Fruit fly (Drosophila melanogaster) whole organism, prepupa: ENCODE results near the gene Kmn1.

Experiments
- CG10631 ChIP-seq: fragments of 200-800 bp; sonication (Bioruptor generic); optimal IDR thresholded peaks from 2 replicates; lab custom pipeline; 2016; ENCODE audit warnings: missing biosample characterization, missing genetic modification characterization
- CG10669 ChIP-seq: fragments of 200-800 bp; sonication (Bioruptor generic); optimal IDR thresholded peaks from 3 replicates; lab custom pipeline; 2018; ENCODE audit warnings: missing biosample characterization, mild to moderate bottlenecking, missing genetic modification characterization, moderate library complexity
- CG11294 ChIP-seq: fragments of 200-800 bp; sonication (Bioruptor generic); IDR thresholded peaks from 2 replicates; pipeline ENCODE4 v1.3.6; 2022; ENCODE audit warnings: missing biosample characterization, missing genetic modification characterization
- CG11762 ChIP-seq: fragments of 200-800 bp; sonication (Bioruptor generic); optimal IDR thresholded peaks from 3 replicates; lab custom pipeline; 2016; ENCODE audit warnings: missing biosample characterization, missing genetic modification characterization; ENCODE audit not compliant: insufficient read depth
- CG11902 ChIP-seq: fragments of 200-800 bp; sonication (Bioruptor generic); optimal IDR thresholded peaks from 3 replicates; lab custom pipeline; 2016; ENCODE audit warnings: missing biosample characterization, missing genetic modification characterization
- CG15336 ChIP-seq: fragments of 200-800 bp; sonication (Bioruptor generic); IDR thresholded peaks from 2 replicates; pipeline ENCODE4 v1.3.6; 2022; ENCODE audit warnings: missing biosample characterization, missing genetic modification characterization
- CG16779 ChIP-seq: fragments of 200-800 bp; sonication (Bioruptor generic); optimal IDR thresholded peaks from 3 replicates; lab custom pipeline; 2017; ENCODE audit warnings: missing biosample characterization, mild to moderate bottlenecking, missing genetic modification characterization
- CG3032 ChIP-seq: fragments of 200-800 bp; optimal IDR thresholded peaks from 2 replicates; lab custom pipeline; 2019; ENCODE audit warnings: missing biosample characterization, mild to moderate bottlenecking, missing genetic modification characterization, moderate library complexity
- CG31627 ChIP-seq: fragments of 200-800 bp; sonication (Bioruptor generic); optimal IDR thresholded peaks from 3 replicates; lab custom pipeline; 2016; ENCODE audit warnings: missing biosample characterization, missing genetic modification characterization
- CG32006 ChIP-seq: fragments of 200-800 bp; sonication (Bioruptor generic); optimal IDR thresholded peaks from 3 replicates; lab custom pipeline; 2017; ENCODE audit warnings: missing biosample characterization, mild to moderate bottlenecking, missing genetic modification characterization
- CG34406 ChIP-seq: fragments of 200-800 bp; sonication (Bioruptor generic); optimal IDR thresholded peaks from 3 replicates; lab custom pipeline; 2016; ENCODE audit warnings: missing biosample characterization, missing genetic modification characterization
- CG3919 ChIP-seq: fragments of 200-800 bp; sonication (Bioruptor generic); optimal IDR thresholded peaks from 3 replicates; lab custom pipeline; 2016; ENCODE audit warnings: missing biosample characterization, missing genetic modification characterization
- CG6163 ChIP-seq: fragments of 200-800 bp; sonication (Bioruptor generic); IDR thresholded peaks from 3 replicates; pipeline ENCODE4 v1.3.6; 2022; ENCODE audit warnings: missing biosample characterization, missing genetic modification characterization
- CG6276 ChIP-seq: fragments of 200-800 bp; sonication (Bioruptor generic); optimal IDR thresholded peaks from 2 replicates; lab custom pipeline; 2017; ENCODE audit warnings: missing biosample characterization, mild to moderate bottlenecking, missing genetic modification characterization
- CG6808 ChIP-seq: fragments of 200-800 bp; sonication (Bioruptor generic); optimal IDR thresholded peaks from 3 replicates; lab custom pipeline; 2017; ENCODE audit warnings: missing biosample characterization, missing genetic modification characterization, mild to moderate bottlenecking, moderate library complexity, missing genetic modification reagents
- CG6854 ChIP-seq: fragments of 200-800 bp; sonication (Bioruptor generic); optimal IDR thresholded peaks from 2 replicates; lab custom pipeline; 2017; ENCODE audit warnings: missing biosample characterization, mild to moderate bottlenecking, missing genetic modification characterization
- CG7368 ChIP-seq: fragments of 200-800 bp; sonication (Bioruptor generic); optimal IDR thresholded peaks from 3 replicates; lab custom pipeline; 2016; ENCODE audit warnings: missing biosample characterization, missing genetic modification characterization
- CG8319 ChIP-seq: fragments of 200-800 bp; sonication (Bioruptor generic); optimal IDR thresholded peaks from 3 replicates; lab custom pipeline; 2016; ENCODE audit warnings: missing biosample characterization, missing genetic modification characterization
- CG8632 ChIP-seq: fragments of 200-800 bp; sonication (Bioruptor generic); optimal IDR thresholded peaks from 3 replicates; lab custom pipeline; 2016; ENCODE audit warnings: missing biosample characterization, missing genetic modification characterization
- CG9139 ChIP-seq: fragments of 200-800 bp; sonication (Bioruptor generic); optimal IDR thresholded peaks from 3 replicates; lab custom pipeline; 2017; ENCODE audit warnings: missing biosample characterization, mild to moderate bottlenecking, missing genetic modification characterization
- Eip75B ChIP-seq: fragments of 200-800 bp; sonication (Bioruptor generic); optimal IDR thresholded peaks from 3 replicates; lab custom pipeline; 2016; ENCODE audit warnings: missing biosample characterization, missing genetic modification characterization
- Eip78C ChIP-seq: fragments of 200-800 bp; sonication (Bioruptor generic); peaks from one replicate; lab custom pipeline; 2016; ENCODE audit warnings: missing biosample characterization, missing genetic modification characterization
- Eip93F ChIP-seq: fragments of 200-800 bp; sonication (Bioruptor generic); optimal IDR thresholded peaks from 2 replicates; lab custom pipeline; 2016; ENCODE audit warnings: missing biosample characterization, mild to moderate bottlenecking, missing genetic modification characterization
- Ets96B ChIP-seq: fragments of 200-800 bp; optimal IDR thresholded peaks from 2 replicates; lab custom pipeline; 2019; ENCODE audit warnings: missing biosample characterization, mild to moderate bottlenecking, missing genetic modification characterization, moderate library complexity
- Gug ChIP-seq: fragments of 200-800 bp; sonication (Bioruptor generic); IDR thresholded peaks from 2 replicates; pipeline ENCODE4 v1.3.6; 2022; ENCODE audit warnings: missing biosample characterization, missing genetic modification characterization
- Hr38 ChIP-seq: sonication (Bioruptor generic); optimal IDR thresholded peaks from 2 replicates; lab custom pipeline; 2016; ENCODE audit warnings: missing biosample characterization, missing genetic modification characterization
- Hr39 ChIP-seq: fragments of 200-800 bp; sonication (Bioruptor generic); optimal IDR thresholded peaks from 2 replicates; lab custom pipeline; 2016; ENCODE audit warnings: missing biosample characterization, missing genetic modification characterization
- Lpt ChIP-seq: fragments of 200-800 bp; sonication (Bioruptor generic); optimal IDR thresholded peaks from 3 replicates; lab custom pipeline; 2016; ENCODE audit warnings: missing biosample characterization, missing genetic modification characterization
- Smox ChIP-seq: fragments of 200-800 bp; sonication (Bioruptor generic); optimal IDR thresholded peaks from 3 replicates; lab custom pipeline; 2016; ENCODE audit warnings: missing biosample characterization, missing genetic modification characterization
- achi ChIP-seq: fragments of 200-800 bp; sonication (Bioruptor generic); optimal IDR thresholded peaks from 3 replicates; lab custom pipeline; 2016; ENCODE audit warnings: missing biosample characterization, missing genetic modification characterization
- acj6 ChIP-seq: fragments of 200-800 bp; sonication (Bioruptor generic); optimal IDR thresholded peaks from 3 replicates; lab custom pipeline; 2016; ENCODE audit warnings: missing biosample characterization, missing genetic modification characterization
- cyc ChIP-seq: fragments of 200-800 bp; sonication (Bioruptor generic); optimal IDR thresholded peaks from 3 replicates; lab custom pipeline; 2016; ENCODE audit warnings: missing biosample characterization, missing genetic modification characterization
- dac ChIP-seq: fragments of 200-800 bp; sonication (Bioruptor generic); optimal IDR thresholded peaks from 2 replicates; lab custom pipeline; 2017; ENCODE audit warnings: missing biosample characterization, mild to moderate bottlenecking, missing genetic modification characterization
- dsx ChIP-seq: fragments of 200-800 bp; optimal IDR thresholded peaks from 3 replicates; lab custom pipeline; 2019; ENCODE audit warnings: missing biosample characterization, mild to moderate bottlenecking, missing genetic modification characterization, moderate library complexity; ENCODE audit not compliant: poor library complexity, severe bottlenecking
- eg ChIP-seq: fragments of 200-800 bp; sonication (Bioruptor generic); IDR thresholded peaks from 3 replicates; pipeline ENCODE4 v1.3.6; 2022; ENCODE audit warnings: missing biosample characterization, missing genetic modification characterization
- esn ChIP-seq: fragments of 200-800 bp; sonication (Bioruptor generic); optimal IDR thresholded peaks from 2 replicates; lab custom pipeline; 2016; ENCODE audit warnings: missing biosample characterization, mild to moderate bottlenecking, missing genetic modification characterization, moderate library complexity
- fd59A ChIP-seq: fragments of 200-800 bp; sonication (Bioruptor generic); optimal IDR thresholded peaks from 2 replicates; lab custom pipeline; 2017; ENCODE audit warnings: missing biosample characterization, mild to moderate bottlenecking, missing genetic modification characterization, missing genetic modification reagents
- lz ChIP-seq: fragments of 200-800 bp; sonication (Bioruptor generic); optimal IDR thresholded peaks from 3 replicates; lab custom pipeline; 2016; ENCODE audit warnings: missing biosample characterization, missing genetic modification characterization
- net ChIP-seq: fragments of 200-800 bp; sonication (Bioruptor generic); optimal IDR thresholded peaks from 3 replicates; lab custom pipeline; 2016; ENCODE audit warnings: missing biosample characterization, missing genetic modification characterization
- salr ChIP-seq, 2 experiments: fragments of 200-800 bp; sonication (Bioruptor generic); optimal IDR thresholded peaks; 3 replicates each; lab custom pipeline; 2016 to 2018; ENCODE audit warnings: missing biosample characterization in 2 of 2, missing genetic modification characterization in 2 of 2, mild to moderate bottlenecking in 1 of 2
- spab ChIP-seq: fragments of 200-800 bp; sonication (Bioruptor generic); optimal IDR thresholded peaks from 2 replicates; lab custom pipeline; 2017; ENCODE audit warnings: missing biosample characterization, mild to moderate bottlenecking, missing genetic modification characterization, missing genetic modification reagents
- svp ChIP-seq: fragments of 200-800 bp; sonication (Bioruptor generic); peaks from one replicate; lab custom pipeline; 2016; ENCODE audit warnings: missing biosample characterization, missing genetic modification characterization
- topi ChIP-seq: fragments of 200-800 bp; sonication (Bioruptor generic); optimal IDR thresholded peaks from 3 replicates; lab custom pipeline; 2016; ENCODE audit warnings: missing biosample characterization, missing genetic modification characterization
- vri ChIP-seq: fragments of 200-800 bp; sonication (Bioruptor generic); optimal IDR thresholded peaks from 3 replicates; lab custom pipeline; 2016; ENCODE audit warnings: missing biosample characterization, mild to moderate bottlenecking, missing genetic modification characterization

Gene Kmn1

DNA sequence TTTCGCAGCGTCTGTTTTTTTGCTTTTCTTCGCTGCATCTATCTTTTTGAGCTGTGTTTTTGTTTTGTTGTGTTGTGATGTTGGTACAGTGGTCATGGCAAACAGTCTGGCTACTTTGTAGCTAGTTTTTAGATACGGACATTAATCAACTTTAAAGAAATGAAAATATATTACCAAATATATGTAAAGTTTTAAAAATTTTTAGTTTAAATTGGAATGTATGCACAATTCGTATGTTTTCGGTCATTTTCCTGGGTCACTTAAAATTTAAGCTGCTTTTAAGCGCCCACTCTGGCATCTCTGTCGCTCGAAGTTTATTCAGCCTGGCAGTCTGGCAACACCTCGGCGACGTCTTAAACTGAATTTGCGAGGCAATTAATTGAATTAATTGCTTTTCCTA, 4.3 kb upstream of the Kmn1 start, which contains the start of gene CG11695 (continued):
- peak; percentile 4 for TF ChIP-seq CG9139 (GFP tag; lab: Kevin White, UChicago)
- peak; percentile 55 for TF ChIP-seq CG15336 (GFP tag; lab: Robert Waterston, UW)
- peak; percentile 52 for TF ChIP-seq dsx (GFP tag; lab: Kevin White, UChicago)
- TF ChIP-seq svp (GFP tag; lab: Kevin White, UChicago) = peak; percentile 84
- no peak for TF ChIP-seq CG6276
- TF ChIP-seq CG10669 (GFP tag; lab: Kevin White, UChicago) = peak; percentile 62
- peak; percentile 65 for TF ChIP-seq cyc (GFP tag; lab: Kevin White, UChicago)
- TF ChIP-seq salr (GFP tag; optimal IDR thresholded peaks at IDR 0.05; lab: Kevin White, UChicago) = peak in 1 of 2 experiments; percentile 44
- TF ChIP-seq CG3032 (tag; lab: Kevin White, UChicago) = peak; percentile 77
- no peak for TF ChIP-seq Hr38 (GFP tag; lab: Kevin White, UChicago)
- peak; percentile 32; the same call in 1 of the 2 replicates for TF ChIP-seq Gug (GFP tag; lab: Robert Waterston, UW)
- TF ChIP-seq CG8319 (GFP tag; lab: Kevin White, UChicago) = no peak
- peak; percentile 70 for TF ChIP-seq lz (GFP tag; lab: Kevin White, UChicago)
- TF ChIP-seq CG11902 (GFP tag; lab: Kevin White, UChicago) = peak; percentile 48

DNA sequence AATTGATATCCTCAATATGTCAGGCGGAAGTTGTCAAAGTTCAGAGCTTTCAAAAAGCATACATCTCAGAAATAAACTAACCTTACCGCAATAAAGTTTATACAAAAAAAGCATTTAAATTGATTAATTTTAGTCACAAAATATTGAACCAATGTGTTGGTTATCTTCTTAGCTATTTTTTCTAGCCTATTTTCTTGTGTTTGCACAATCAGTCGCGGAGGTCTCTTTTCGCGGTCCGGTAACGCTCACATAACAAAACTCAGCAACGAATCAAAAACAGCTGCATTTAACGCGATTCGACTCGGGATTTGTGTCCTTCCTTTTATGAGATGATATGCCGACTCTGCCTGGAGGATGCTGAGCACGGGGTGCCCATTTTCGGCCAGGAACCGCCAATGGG, 1.3 kb upstream of the Kmn1 start, which contains the start of gene CG11696:
Gene CG11696, plus strand, starts transcription at position 203 of the 400 bp plus-strand sequence.
- TF ChIP-seq lz (GFP tag; lab: Kevin White, UChicago) = no peak
- peak; percentile 37 for TF ChIP-seq Eip78C (GFP tag; lab: Kevin White, UChicago)
- TF ChIP-seq CG10631 (GFP tag; lab: Kevin White, UChicago) = no peak

DNA sequence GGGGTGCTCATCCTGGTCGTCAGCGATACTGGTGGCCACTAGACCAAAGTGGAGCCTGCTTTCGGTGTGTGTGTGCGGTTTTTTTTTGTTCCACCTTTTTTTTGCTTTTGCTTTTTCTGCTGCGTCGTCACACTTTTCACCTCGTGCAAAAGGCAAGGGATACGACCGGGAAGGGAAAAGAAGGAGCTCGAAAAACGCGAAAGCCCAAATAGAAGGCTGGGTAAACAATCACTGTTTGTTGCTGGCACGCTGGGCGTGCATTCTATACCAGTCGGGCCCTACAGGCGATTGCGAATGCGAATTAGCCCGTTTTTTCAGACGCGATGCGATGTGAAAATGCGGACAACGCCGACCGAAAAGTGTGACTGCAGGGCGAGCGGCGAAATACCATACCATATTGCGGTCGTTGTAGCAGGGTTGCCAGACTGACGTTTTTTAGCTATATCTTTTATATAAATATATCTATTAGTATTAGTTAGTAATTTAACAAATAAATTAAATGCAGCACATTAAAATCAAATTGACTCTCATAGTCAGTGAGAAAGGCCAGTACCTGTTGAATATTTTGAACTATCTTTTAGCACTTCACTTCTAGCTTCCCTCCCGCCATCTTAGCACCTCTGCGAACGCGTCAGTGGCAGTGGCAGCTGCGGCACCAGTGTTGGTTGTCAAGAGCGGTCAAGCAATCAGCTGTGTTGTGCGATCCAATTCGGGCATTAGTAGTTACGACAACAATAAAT, 2.1 kb downstream of the Kmn1 start, which contains the start of the genes Polr2A and CG11699:
Gene Polr2A, minus strand, starts transcription at position 371 of the 740 bp plus-strand sequence.
Gene CG11699, plus strand, starts transcription at position 666 of the 740 bp plus-strand sequence.
- peak; percentile 10 for TF ChIP-seq CG31627 (GFP tag; lab: Kevin White, UChicago)
- TF ChIP-seq CG6163 (GFP tag; lab: Robert Waterston, UW) = peak; percentile 57; the same call in 1 of the 3 replicates
- TF ChIP-seq CG3032 (tag; lab: Kevin White, UChicago) = peak; percentile 48
- TF ChIP-seq CG16779 (tag; lab: Kevin White, UChicago) = no peak
- TF ChIP-seq CG9139 (GFP tag; lab: Kevin White, UChicago) = peak; percentile 2
- TF ChIP-seq CG10669 (GFP tag; lab: Kevin White, UChicago) = no peak
- TF ChIP-seq CG6854 = peak; percentile 6
- TF ChIP-seq achi (GFP tag; lab: Kevin White, UChicago) = peak; percentile 38
- TF ChIP-seq Ets96B (tag; lab: Kevin White, UChicago) = peak; percentile 31
- TF ChIP-seq CG8319 (GFP tag; lab: Kevin White, UChicago) = no peak
- peak; percentile 19 for TF ChIP-seq esn (GFP tag; lab: Kevin White, UChicago)
- no peak for TF ChIP-seq Hr38 (GFP tag; lab: Kevin White, UChicago)
- peak; percentile 64 for TF ChIP-seq CG6808 (GFP tag; lab: Kevin White, UChicago)
- no peak for TF ChIP-seq Eip93F (GFP tag; lab: Kevin White, UChicago)
- peak; percentile 8 for TF ChIP-seq cyc (GFP tag; lab: Kevin White, UChicago)
- no peak for TF ChIP-seq spab (GFP tag; lab: Kevin White, UChicago)
- peak; percentile 31 for TF ChIP-seq CG32006 (GFP tag; lab: Kevin White, UChicago)
- no peak for TF ChIP-seq CG11762
- TF ChIP-seq eg (GFP tag; lab: Robert Waterston, UW) = peak; percentile 38; the same call in 1 of the 3 replicates
- TF ChIP-seq Smox (GFP tag; lab: Kevin White, UChicago) = no peak
- TF ChIP-seq vri (GFP tag; lab: Kevin White, UChicago) = no peak
- no peak for TF ChIP-seq dac
- no peak for TF ChIP-seq CG34406 (GFP tag; lab: Kevin White, UChicago)
- TF ChIP-seq CG10631 (GFP tag; lab: Kevin White, UChicago) = peak; percentile 51
- no peak for TF ChIP-seq CG8632 (GFP tag; lab: Kevin White, UChicago)
- TF ChIP-seq CG3919 (GFP tag; lab: Kevin White, UChicago) = no peak
- no peak for TF ChIP-seq Lpt
- no peak for TF ChIP-seq acj6
- TF ChIP-seq svp (GFP tag; lab: Kevin White, UChicago) = no peak
- no peak for TF ChIP-seq net (GFP tag; lab: Kevin White, UChicago)
- no peak for TF ChIP-seq fd59A (GFP tag; lab: Kevin White, UChicago)
- no peak for TF ChIP-seq Eip75B
- no peak for TF ChIP-seq CG11294 (GFP tag; lab: Robert Waterston, UW)
- no peak for TF ChIP-seq topi (GFP tag; lab: Kevin White, UChicago)
- peak; percentile 57 for TF ChIP-seq CG15336 (GFP tag; lab: Robert Waterston, UW)
- peak; percentile 5 for TF ChIP-seq lz (GFP tag; lab: Kevin White, UChicago)
- TF ChIP-seq CG11902 (GFP tag; lab: Kevin White, UChicago) = peak; percentile 18
- no peak for TF ChIP-seq Hr39 (GFP tag; lab: Kevin White, UChicago)
- TF ChIP-seq CG7368 (GFP tag; lab: Kevin White, UChicago) = no peak
